Worm (Caenorhabditis elegans): ENCODE data around the gene ZK1086.3.
A peak's percentile ranks its signal among the peaks of the same experiment; 100 is the strongest.

- TF ChIP-seq mdl-1 (tag; optimal IDR thresholded peaks at IDR 0.05) (no peak), lin-39 (tag; optimal IDR thresholded peaks at IDR 0.05) (no peak), egl-27 (tag; optimal IDR thresholded peaks at IDR 0.05) (no peak), elt-2 (tag; optimal IDR thresholded peaks at IDR 0.05) (peak; percentile 23), R02D3.7 (tag; optimal IDR thresholded peaks at IDR 0.05) (no peak), mml-1 (tag; optimal IDR thresholded peaks at IDR 0.05) (no peak), pqm-1 (tag; optimal IDR thresholded peaks at IDR 0.05) (peak; percentile 28), pha-4 (tag; optimal IDR thresholded peaks at IDR 0.05) (no peak), fos-1 (tag; optimal IDR thresholded peaks at IDR 0.05) (no peak)
Measured at ce11 chrX:13744543-13745113, 46.0 kb upstream of the ZK1086.3 start.

All from whole organism, L3 larva.